Worm (Caenorhabditis elegans) whole organism, L1 larva: ENCODE results near the gene rnp-3.
"Not testable (repeated sequence)": the region's sequence is repeated elsewhere in the genome, so short reads cannot be mapped to it uniquely, and the experiment has no call there.

ENCODE experiments used
- alr-1 ChIP-seq: fragments of 200-800 bp; sonication (Bioruptor generic); optimal IDR thresholded peaks from 2 replicates; lab custom pipeline; 2018; ENCODE audit warnings: borderline replicate concordance, mild to moderate bottlenecking, missing genetic modification characterization, missing compliant biosample characterization
- ama-1 ChIP-seq: fragments of 150-350 bp; optimal IDR thresholded peaks from 2 replicates; lab custom pipeline; 2014
- ceh-8 ChIP-seq: fragments of 200-800 bp; sonication (Bioruptor generic); optimal IDR thresholded peaks from 2 replicates; lab custom pipeline; 2018; ENCODE audit warnings: mild to moderate bottlenecking, missing genetic modification characterization, moderate library complexity, missing compliant biosample characterization
- ceh-82 ChIP-seq, 3 experiments: fragments of 150-350 bp in 1 of 3; sonication (generic microtip) in 2 of 3; optimal IDR thresholded peaks; 2 replicates each; lab custom pipeline; 2014 to 2017; ENCODE audit warnings: missing biosample characterization in 3 of 3, missing genetic modification characterization in 3 of 3
- ceh-88 ChIP-seq: fragments of 200-800 bp; sonication (Bioruptor generic); IDR thresholded peaks from 2 replicates; pipeline ENCODE4 v1.3.6; 2022; ENCODE audit warnings: missing genetic modification characterization, missing compliant biosample characterization
- dpl-1 ChIP-seq, 3 experiments: fragments of 150-350 bp in 2 of 3; sonication (generic microtip) in 1 of 3; optimal IDR thresholded peaks; 2 replicates each; lab custom pipeline; 2014 to 2017; ENCODE audit warnings: missing biosample characterization in 3 of 3, missing genetic modification characterization in 3 of 3, missing genetic modification reagents in 3 of 3
- elt-3 ChIP-seq, 6 experiments: fragments of 150-350 bp in 1 of 6; sonication (generic microtip); optimal IDR thresholded peaks; 2 replicates each; lab custom pipeline; 2017 to 2018; ENCODE audit warnings: missing biosample characterization in 6 of 6, missing genetic modification characterization in 6 of 6, inconsistent platforms in 1 of 6
- fkh-10 ChIP-seq: sonication (generic microtip); optimal IDR thresholded peaks from 2 replicates; lab custom pipeline; 2017; ENCODE audit warnings: missing biosample characterization, missing genetic modification reagents, missing genetic modification characterization
- fos-1 ChIP-seq: fragments of 150-350 bp; optimal IDR thresholded peaks from 2 replicates; lab custom pipeline; 2014; ENCODE audit warnings: missing biosample characterization, missing genetic modification characterization
- grh-1 ChIP-seq: fragments of 200-800 bp; sonication (Bioruptor generic); IDR thresholded peaks from 2 replicates; pipeline ENCODE4 v1.3.6; 2022; ENCODE audit warnings: missing genetic modification reagents, missing genetic modification characterization, missing compliant biosample characterization
- hlh-4 ChIP-seq: sonication (generic microtip); optimal IDR thresholded peaks from 2 replicates; lab custom pipeline; 2016; ENCODE audit warnings: mild to moderate bottlenecking, missing genetic modification characterization, missing compliant biosample characterization
- lin-13 ChIP-seq: fragments of 150-350 bp; optimal IDR thresholded peaks from 2 replicates; lab custom pipeline; 2014; ENCODE audit warnings: missing biosample characterization, missing genetic modification reagents, missing genetic modification characterization
- lin-14 ChIP-seq: fragments of 200-800 bp; sonication (Bioruptor generic); optimal IDR thresholded peaks from 2 replicates; lab custom pipeline; 2018; ENCODE audit warnings: mild to moderate bottlenecking, missing genetic modification characterization, moderate library complexity, missing compliant biosample characterization
- lir-3 ChIP-seq: sonication (generic microtip); optimal IDR thresholded peaks from 2 replicates; lab custom pipeline; 2016; ENCODE audit warnings: mild to moderate bottlenecking, missing genetic modification characterization, moderate library complexity, missing compliant biosample characterization; ENCODE audit not compliant: poor library complexity
- mab-9 ChIP-seq: fragments of 200-800 bp; sonication (Bioruptor generic); IDR thresholded peaks from 2 replicates; pipeline ENCODE4 v1.3.6; 2022; ENCODE audit warnings: missing genetic modification reagents, missing genetic modification characterization, missing compliant biosample characterization
- mef-2 ChIP-seq: fragments of 150-350 bp; optimal IDR thresholded peaks from 2 replicates; lab custom pipeline; 2014; ENCODE audit warnings: missing biosample characterization, missing genetic modification characterization
- mep-1 ChIP-seq: fragments of 150-350 bp; optimal IDR thresholded peaks from 2 replicates; lab custom pipeline; 2014; ENCODE audit warnings: missing biosample characterization, missing genetic modification characterization
- nhr-11 ChIP-seq: fragments of 150-350 bp; optimal IDR thresholded peaks from 2 replicates; lab custom pipeline; 2014; ENCODE audit warnings: missing biosample characterization, missing genetic modification characterization
- nhr-237 ChIP-seq: fragments of 150-350 bp; optimal IDR thresholded peaks from 2 replicates; lab custom pipeline; 2014; ENCODE audit warnings: missing biosample characterization, missing genetic modification characterization
- nhr-76 ChIP-seq: sonication (generic microtip); optimal IDR thresholded peaks from 2 replicates; lab custom pipeline; 2017; ENCODE audit warnings: missing biosample characterization, missing genetic modification characterization
- nhr-90 ChIP-seq: sonication (generic microtip); optimal IDR thresholded peaks from 2 replicates; lab custom pipeline; 2016; ENCODE audit warnings: mild to moderate bottlenecking, missing genetic modification characterization, missing compliant biosample characterization; ENCODE audit not compliant: poor library complexity
- pag-3 ChIP-seq: sonication (generic microtip); optimal IDR thresholded peaks from 2 replicates; lab custom pipeline; 2017; ENCODE audit warnings: missing genetic modification characterization, mild to moderate bottlenecking, missing compliant biosample characterization, antibody characterized with exemption, borderline replicate concordance; ENCODE audit not compliant: insufficient read depth
- pqm-1 ChIP-seq: sonication (generic microtip); optimal IDR thresholded peaks from 3 replicates; lab custom pipeline; 2017; ENCODE audit warnings: missing biosample characterization, missing genetic modification characterization
- rnt-1 ChIP-seq: sonication (generic microtip); optimal IDR thresholded peaks from 2 replicates; lab custom pipeline; 2016; ENCODE audit warnings: mild to moderate bottlenecking, missing genetic modification characterization, moderate library complexity, missing compliant biosample characterization
- skn-1 ChIP-seq: fragments of 150-350 bp; optimal IDR thresholded peaks from 2 replicates; lab custom pipeline; 2014; ENCODE audit warnings: missing biosample characterization, missing genetic modification characterization
- sox-4 ChIP-seq: sonication (generic microtip); optimal IDR thresholded peaks from 2 replicates; lab custom pipeline; 2016; ENCODE audit warnings: missing genetic modification characterization, missing compliant biosample characterization
- sup-37 ChIP-seq: fragments of 200-800 bp; sonication (Bioruptor generic); optimal IDR thresholded peaks from 2 replicates; lab custom pipeline; 2018; ENCODE audit warnings: mild to moderate bottlenecking, missing genetic modification characterization, missing compliant biosample characterization
- tlp-1 ChIP-seq: fragments of 150-350 bp; optimal IDR thresholded peaks from 2 replicates; lab custom pipeline; 2014; ENCODE audit warnings: missing biosample characterization, missing genetic modification characterization
- unc-62 ChIP-seq: fragments of 150-350 bp; optimal IDR thresholded peaks from 2 replicates; lab custom pipeline; 2014; ENCODE audit warnings: missing biosample characterization, missing genetic modification reagents, missing genetic modification characterization
- vab-15 ChIP-seq: sonication (generic microtip); optimal IDR thresholded peaks from 2 replicates; lab custom pipeline; 2017; ENCODE audit warnings: missing genotype, mild to moderate bottlenecking, missing genetic modification characterization, missing compliant biosample characterization
- xbp-1 ChIP-seq: sonication (generic microtip); optimal IDR thresholded peaks from 2 replicates; lab custom pipeline; 2016; ENCODE audit warnings: missing genetic modification characterization, missing compliant biosample characterization
- zag-1 ChIP-seq: fragments of 150-350 bp; optimal IDR thresholded peaks from 2 replicates; lab custom pipeline; 2014; ENCODE audit warnings: missing biosample characterization, missing genetic modification characterization
- zip-4 ChIP-seq: fragments of 200-800 bp; sonication (Bioruptor generic); optimal IDR thresholded peaks from 2 replicates; lab custom pipeline; 2018; ENCODE audit warnings: mild to moderate bottlenecking, missing genetic modification characterization, moderate library complexity, missing compliant biosample characterization
- ztf-4 ChIP-seq: fragments of 150-350 bp; optimal IDR thresholded peaks from 2 replicates; lab custom pipeline; 2014; ENCODE audit warnings: missing biosample characterization, missing genetic modification characterization

rnp-3 gene

DNA sequence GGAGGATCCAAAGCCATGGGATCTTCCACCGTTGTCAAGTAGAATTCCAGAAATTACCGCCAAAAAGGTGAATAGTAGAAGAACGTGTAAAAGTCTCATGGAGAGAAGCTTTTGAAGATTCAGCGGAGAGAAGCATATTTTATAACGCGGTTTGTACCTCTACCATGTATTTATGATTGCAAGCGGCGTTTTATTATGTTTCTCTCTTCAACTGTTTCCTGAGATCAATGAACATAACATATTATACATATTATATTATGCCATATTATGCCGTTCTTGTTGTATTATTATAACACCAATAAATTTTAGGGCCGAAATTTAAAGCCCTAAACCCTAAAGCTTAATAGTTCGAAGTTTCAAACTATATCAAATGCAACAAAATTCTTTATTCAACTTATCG lies 33.6 kb upstream of the rnp-3 start, which contains the start of gene F49F1.18:
Gene F49F1.18, minus strand, starts transcription at position 101 of the 400 bp plus-strand sequence.
- no peak for TF ChIP-seq tlp-1
- no peak for TF ChIP-seq sup-37 (GFP tag; lab: Kevin White, UChicago)
- TF ChIP-seq fos-1 (tag; lab: Kevin White, UChicago), result no peak
- TF ChIP-seq sox-4 (tag; lab: Kevin White, UChicago), result no peak
- no peak for TF ChIP-seq ama-1 (lab: Kevin White, UChicago)
- no peak for TF ChIP-seq grh-1
- TF ChIP-seq nhr-237, result no peak
- TF ChIP-seq nhr-90 (tag; lab: Kevin White, UChicago), result no peak
- TF ChIP-seq dpl-1 (GFP tag; optimal IDR thresholded peaks at IDR 0.05; lab: Kevin White, UChicago), result no peak
- no peak for TF ChIP-seq hlh-4 (tag; lab: Kevin White, UChicago)
- TF ChIP-seq lin-14 (GFP tag; lab: Kevin White, UChicago), result no peak
- TF ChIP-seq fkh-10 (GFP tag; lab: Kevin White, UChicago), result no peak
- no peak for TF ChIP-seq lin-13 (GFP tag; lab: Kevin White, UChicago)
- TF ChIP-seq mef-2, result no peak
- TF ChIP-seq ceh-8, result no peak
- no peak for TF ChIP-seq skn-1 (tag; lab: Kevin White, UChicago)
- no peak for TF ChIP-seq zag-1 (tag; lab: Kevin White, UChicago)
- TF ChIP-seq pag-3 (tag; lab: Kevin White, UChicago), result no peak
- TF ChIP-seq lir-3 (tag; lab: Kevin White, UChicago), result no peak

DNA sequence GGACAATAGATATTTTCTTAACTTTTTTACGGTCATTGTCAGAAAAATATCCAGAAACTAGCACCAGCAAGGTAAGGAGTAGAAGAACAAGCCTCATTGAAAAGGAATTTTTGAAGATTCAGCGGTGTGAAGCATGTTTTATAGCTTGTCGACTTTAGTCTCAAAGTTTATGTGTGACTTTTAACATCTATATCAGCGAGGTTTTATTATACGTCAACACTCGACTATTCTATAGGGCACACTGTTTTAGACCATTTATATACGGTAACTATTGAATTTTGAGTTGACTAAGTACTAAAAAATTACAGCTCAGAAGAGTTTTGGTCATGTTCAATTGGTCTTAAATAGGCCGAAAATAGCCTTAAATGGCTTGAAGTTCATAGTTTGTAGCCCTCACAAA lies 32.6 kb upstream of the rnp-3 start, which contains the start of gene F49F1.11:
Gene F49F1.11, minus strand, starts transcription at position 101 of the 400 bp plus-strand sequence.
- TF ChIP-seq zip-4 (no peak), unc-62 (no peak), mab-9 (GFP tag; lab: Robert Waterston, UW) (no peak), sox-4 (tag; lab: Kevin White, UChicago) (no peak), rnt-1 (tag; lab: Kevin White, UChicago) (no peak), nhr-11 (no peak), nhr-76 (tag; lab: Kevin White, UChicago) (no peak), elt-3 (tag; optimal IDR thresholded peaks at IDR 0.05; lab: Kevin White, UChicago) (no peak), nhr-90 (tag; lab: Kevin White, UChicago) (no peak), ceh-88 (GFP tag; lab: Robert Waterston, UW) (no peak), lin-14 (GFP tag; lab: Kevin White, UChicago) (no peak)
- TF ChIP-seq, all 84 proteins: peak for 0

DNA sequence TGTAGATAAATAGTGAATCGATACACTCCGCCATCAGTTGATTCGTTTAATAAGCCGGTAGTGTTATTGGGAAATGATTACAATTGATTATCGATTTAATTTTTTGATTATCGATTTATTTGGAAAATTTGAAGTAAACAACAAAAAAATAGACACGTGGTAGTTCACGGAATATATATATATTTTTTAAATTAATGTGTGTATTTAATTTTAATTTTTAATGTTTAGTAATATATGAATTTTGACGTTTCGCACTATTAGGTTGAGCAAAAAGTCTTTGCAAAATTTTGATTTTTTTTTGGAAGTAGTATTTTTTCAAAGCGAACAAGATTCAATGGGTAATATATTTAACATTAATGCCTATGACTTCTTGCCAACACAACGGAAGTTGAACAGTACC lies 30.9 kb upstream of the rnp-3 start, which contains the start of gene F49F1.12:
Gene F49F1.12, minus strand, starts transcription at position 101 of the 400 bp plus-strand sequence.
- TF ChIP-seq xbp-1 (tag; lab: Kevin White, UChicago); ztf-4 (tag; lab: Kevin White, UChicago); ceh-82 (tag; optimal IDR thresholded peaks at IDR 0.05; lab: Kevin White, UChicago): not testable (repeated sequence)
- TF ChIP-seq, all 84 proteins: peak for 0; not testable (repeated sequence) for 84

ce11 chrIV:4144784-4145183 lies 29.1 kb upstream of the rnp-3 start, which contains the start of gene R07C12.3:
R07C12.3 (plus strand) TSS chrIV:4145084.
- TF ChIP-seq ceh-82 (tag; optimal IDR thresholded peaks at IDR 0.05; lab: Kevin White, UChicago) (no peak), dpl-1 (GFP tag; optimal IDR thresholded peaks at IDR 0.05; lab: Kevin White, UChicago) (no peak), mep-1 (tag; lab: Kevin White, UChicago) (no peak), nhr-11 (no peak), alr-1 (tag; lab: Kevin White, UChicago) (no peak), vab-15 (tag; lab: Kevin White, UChicago) (no peak), pqm-1 (tag; lab: Kevin White, UChicago) (no peak)
